Fruit fly (Drosophila melanogaster) whole organism, embryonic: ENCODE data around the gene Upf1.

Experiments used
- CG14710 ChIP-seq: fragments of 200-800 bp; sonication (Bioruptor generic); optimal IDR thresholded peaks from 3 replicates; lab custom pipeline; 2019; ENCODE audit warnings: missing biosample characterization, mild to moderate bottlenecking, missing genetic modification characterization, moderate library complexity
- CG17186 ChIP-seq: fragments of 200-800 bp; sonication (Bioruptor generic); optimal IDR thresholded peaks from 3 replicates; lab custom pipeline; 2017; ENCODE audit warnings: missing biosample characterization, missing genetic modification reagents, missing genetic modification characterization
- CG17829 ChIP-seq: fragments of 200-800 bp; optimal IDR thresholded peaks from 2 replicates; lab custom pipeline; 2019; ENCODE audit warnings: missing biosample characterization, mild to moderate bottlenecking, missing genetic modification characterization, moderate library complexity
- Camta ChIP-seq: fragments of 200-800 bp; sonication (Bioruptor generic); optimal IDR thresholded peaks from 2 replicates; lab custom pipeline; 2016; ENCODE audit warnings: missing biosample characterization, missing genetic modification characterization
- Dip2 ChIP-seq: fragments of 200-800 bp; sonication (Bioruptor generic); IDR thresholded peaks from 2 replicates; pipeline ENCODE4 v1.3.6; 2022; ENCODE audit warnings: missing biosample characterization, missing genetic modification characterization
- Mrtf ChIP-seq: fragments of 200-800 bp; sonication (Bioruptor generic); IDR thresholded peaks from 3 replicates; pipeline ENCODE4 v1.3.6; 2022; ENCODE audit warnings: missing biosample characterization, missing genetic modification characterization
- caup ChIP-seq: fragments of 200-800 bp; sonication (Bioruptor generic); optimal IDR thresholded peaks from 3 replicates; lab custom pipeline; 2017; ENCODE audit warnings: missing biosample characterization, mild to moderate bottlenecking, missing genetic modification characterization, moderate library complexity; ENCODE audit not compliant: severe bottlenecking
- cwo ChIP-seq: fragments of 200-800 bp; sonication (Bioruptor generic); optimal IDR thresholded peaks from 3 replicates; lab custom pipeline; 2017; ENCODE audit warnings: missing biosample characterization, missing genetic modification characterization, mild to moderate bottlenecking, moderate library complexity, missing genetic modification reagents
- gro ChIP-seq: fragments of 200-800 bp; sonication (Bioruptor generic); optimal IDR thresholded peaks from 2 replicates; lab custom pipeline; 2016; ENCODE audit warnings: missing biosample characterization, missing genetic modification characterization
- kay ChIP-seq: fragments of 200-800 bp; sonication (Bioruptor generic); optimal IDR thresholded peaks from 2 replicates; lab custom pipeline; 2016; ENCODE audit warnings: missing biosample characterization, missing genetic modification characterization
- lilli ChIP-seq: fragments of 200-800 bp; sonication (Bioruptor generic); optimal IDR thresholded peaks from 3 replicates; lab custom pipeline; 2016; ENCODE audit warnings: missing biosample characterization, missing genetic modification characterization
- prd ChIP-seq, 3 experiments: fragments of >200 bp in 2 of 3; fragments of 200-800 bp in 1 of 3; sonication (Bioruptor generic) in 1 of 3; optimal IDR thresholded peaks in 2 of 3; IDR thresholded peaks in 1 of 3; 2 replicates in 2 of 3; 3 replicates in 1 of 3; pipeline versions ENCODE4 v1.3.6 to Lab custom; 2017 to 2022; ENCODE audit warnings: missing biosample characterization in 1 of 3, missing genetic modification characterization in 1 of 3

Upf1 gene

dm6 chrX:11852310-11852709 lies 52.9 kb downstream of the Upf1 start, which contains the start of gene p24-1 (continued):
- TF ChIP-seq Mrtf (GFP tag; lab: Robert Waterston, UW) = peak; percentile 36; the same call in 1 of the 3 replicates
- TF ChIP-seq Dip2 (GFP tag; lab: Robert Waterston, UW) = no peak
- TF ChIP-seq lilli (GFP tag; lab: Kevin White, UChicago) = peak; percentile 67
- peak; percentile 50 for TF ChIP-seq CG17829 (tag; lab: Kevin White, UChicago)
- no peak for TF ChIP-seq prd (optimal IDR thresholded peaks at IDR 0.05; lab: Kevin White, UChicago)
- peak; percentile 5; the same call in 1 of the 3 replicates for TF ChIP-seq prd (GFP tag; IDR thresholded peaks at IDR 0.05; lab: Robert Waterston, UW)
- TF ChIP-seq kay = peak; percentile 48
- TF ChIP-seq Camta (GFP tag; lab: Kevin White, UChicago) = peak; percentile 0
- peak; percentile 63 for TF ChIP-seq caup (GFP tag; lab: Kevin White, UChicago)
- TF ChIP-seq CG14710 (tag; lab: Kevin White, UChicago) = peak; percentile 68
- TF ChIP-seq CG17186 (GFP tag; lab: Kevin White, UChicago) = peak; percentile 74
- TF ChIP-seq gro (GFP tag; lab: Kevin White, UChicago) = peak; percentile 50
- TF ChIP-seq cwo = no peak
